Fruit fly (Drosophila melanogaster) Kc167 (cell line): Measurements from ENCODE around the gene CG33702.

Source experiments
- Myc ChIP-seq: fragments of >200 bp; optimal IDR thresholded peaks from 2 replicates; lab custom pipeline; 2017; ENCODE audit warnings: missing external identifiers
- Sin3A ChIP-seq: fragments of >200 bp; optimal IDR thresholded peaks from 2 replicates; lab custom pipeline; 2018; ENCODE audit warnings: missing external identifiers
- h ChIP-seq: fragments of >200 bp; optimal IDR thresholded peaks from 3 replicates; lab custom pipeline; 2018; ENCODE audit warnings: missing external identifiers
- insv ChIP-seq: fragments of >200 bp; optimal IDR thresholded peaks from 3 replicates; lab custom pipeline; 2018; ENCODE audit warnings: missing external identifiers
- psq ChIP-seq: fragments of >200 bp; optimal IDR thresholded peaks from 2 replicates; lab custom pipeline; 2017; ENCODE audit warnings: missing external identifiers

dm6 chr3L:9489627-9490026 is 23.6 kb downstream of the CG33702 start:
- TF ChIP-seq insv (lab: Kevin White, UChicago) (no peak), h (lab: Kevin White, UChicago) (no peak), psq (lab: Kevin White, UChicago) (no peak), Sin3A (lab: Kevin White, UChicago) (no peak), Myc (lab: Kevin White, UChicago) (no peak)
